Worm (Caenorhabditis elegans) whole organism, mixed stage, embryonic: ENCODE results near the gene F25B5.3.

Experiments
- elt-1 ChIP-seq: sonication (generic microtip); optimal IDR thresholded peaks from 2 replicates; lab custom pipeline; 2017; ENCODE audit warnings: missing genetic modification characterization, mild to moderate bottlenecking, missing compliant biosample characterization, antibody characterized with exemption, moderate library complexity, borderline replicate concordance; ENCODE audit not compliant: insufficient read depth
- mep-1 ChIP-seq: fragments of 150-350 bp; optimal IDR thresholded peaks from 2 replicates; lab custom pipeline; 2017; ENCODE audit warnings: missing biosample characterization, missing genetic modification reagents, missing genetic modification characterization, inconsistent platforms
- nhr-76 ChIP-seq: sonication (generic microtip); optimal IDR thresholded peaks from 2 replicates; lab custom pipeline; 2017; ENCODE audit warnings: missing biosample characterization, missing genetic modification characterization
- pha-4 ChIP-seq: fragments of 150-350 bp; optimal IDR thresholded peaks from 2 replicates; lab custom pipeline; 2018; ENCODE audit warnings: missing biosample characterization, missing genetic modification reagents, missing genetic modification characterization
- snpc-4 ChIP-seq: fragments of 150-350 bp; optimal IDR thresholded peaks from 2 replicates; lab custom pipeline; 2014; ENCODE audit warnings: missing biosample characterization, missing genetic modification characterization
- sptf-1 ChIP-seq: sonication (generic microtip); optimal IDR thresholded peaks from 2 replicates; lab custom pipeline; 2017; ENCODE audit warnings: mild to moderate bottlenecking, missing genetic modification characterization, moderate library complexity, missing compliant biosample characterization
- unc-62 ChIP-seq: fragments of 150-350 bp; optimal IDR thresholded peaks from 2 replicates; lab custom pipeline; 2014; ENCODE audit warnings: missing biosample characterization, missing genetic modification reagents, missing genetic modification characterization

ce11 chrIII:5981407-5981806 lies 32.7 kb downstream of the F25B5.3 start:
- no peak for TF ChIP-seq snpc-4 (tag; lab: Kevin White, UChicago)
- no peak for TF ChIP-seq nhr-76 (tag; lab: Kevin White, UChicago)
- TF ChIP-seq elt-1 (tag; lab: Kevin White, UChicago) = no peak
- TF ChIP-seq unc-62 = no peak
- TF ChIP-seq sptf-1 (tag; lab: Kevin White, UChicago) = no peak
- no peak for TF ChIP-seq mep-1 (tag; lab: Kevin White, UChicago)
- TF ChIP-seq pha-4 (tag; lab: Kevin White, UChicago) = no peak
